Worm (Caenorhabditis elegans): ENCODE measurements around the gene C50C3.12.

- no peak for TF ChIP-seq pha-4 (tag; optimal IDR thresholded peaks at IDR 0.05)
- TF ChIP-seq lim-6 (tag; optimal IDR thresholded peaks at IDR 0.05): no peak
- TF ChIP-seq nhr-11 (tag; optimal IDR thresholded peaks at IDR 0.05): no peak
- no peak for TF ChIP-seq lin-11 (tag; optimal IDR thresholded peaks at IDR 0.05)
- no peak for TF ChIP-seq unc-3 (GFP tag; conservative IDR thresholded peaks at IDR 0.05)
- no peak for TF ChIP-seq unc-3 (tag; optimal IDR thresholded peaks at IDR 0.05)
- no peak for TF ChIP-seq pqm-1 (tag; optimal IDR thresholded peaks at IDR 0.05)
Measured at ce11 chrIII:8126978-8127377, 49.4 kb upstream of the C50C3.12 start.

Data from whole organism, late embryonic.